Worm (Caenorhabditis elegans) whole organism, mixed stage, embryonic: Measurements from ENCODE around the gene fbxo-11.2.
"Not testable (repeated sequence)": the region's sequence is repeated elsewhere in the genome, so short reads cannot be mapped to it uniquely, and the experiment has no call there.

ENCODE experiments used
- blmp-1 ChIP-seq: fragments of 150-350 bp; optimal IDR thresholded peaks from 2 replicates; lab custom pipeline; 2014; ENCODE audit warnings: missing biosample characterization, missing genetic modification characterization
- ceh-83 ChIP-seq: fragments of 200-800 bp; sonication (Bioruptor generic); optimal IDR thresholded peaks from 2 replicates; lab custom pipeline; 2018; ENCODE audit warnings: mild to moderate bottlenecking, missing genetic modification characterization, missing compliant biosample characterization
- ces-1 ChIP-seq: fragments of 150-350 bp; optimal IDR thresholded peaks from 2 replicates; lab custom pipeline; 2014; ENCODE audit warnings: missing biosample characterization, missing genetic modification reagents, missing genetic modification characterization
- elt-3 ChIP-seq: fragments of 150-350 bp; optimal IDR thresholded peaks from 2 replicates; lab custom pipeline; 2014; ENCODE audit warnings: missing biosample characterization, missing genetic modification characterization
- mep-1 ChIP-seq: fragments of 150-350 bp; optimal IDR thresholded peaks from 2 replicates; lab custom pipeline; 2017; ENCODE audit warnings: missing biosample characterization, missing genetic modification reagents, missing genetic modification characterization, inconsistent platforms
- nhr-12 ChIP-seq: fragments of 150-350 bp; optimal IDR thresholded peaks from 2 replicates; lab custom pipeline; 2014; ENCODE audit warnings: missing biosample characterization, missing genetic modification characterization
- nhr-237 ChIP-seq: fragments of 150-350 bp; optimal IDR thresholded peaks from 2 replicates; lab custom pipeline; 2014; ENCODE audit warnings: missing biosample characterization, missing genetic modification characterization
- nhr-28 ChIP-seq: fragments of 150-350 bp; optimal IDR thresholded peaks from 2 replicates; lab custom pipeline; 2014; ENCODE audit warnings: missing biosample characterization, missing genetic modification characterization
- nhr-76 ChIP-seq: sonication (generic microtip); optimal IDR thresholded peaks from 2 replicates; lab custom pipeline; 2017; ENCODE audit warnings: missing biosample characterization, missing genetic modification characterization
- pha-4 ChIP-seq: fragments of 150-350 bp; optimal IDR thresholded peaks from 2 replicates; lab custom pipeline; 2018; ENCODE audit warnings: missing biosample characterization, missing genetic modification reagents, missing genetic modification characterization
- sem-2 ChIP-seq: fragments of 200-800 bp; sonication (Bioruptor generic); optimal IDR thresholded peaks from 2 replicates; lab custom pipeline; 2018; ENCODE audit warnings: mild to moderate bottlenecking, missing genetic modification characterization, missing compliant biosample characterization
- snpc-4 ChIP-seq: fragments of 150-350 bp; optimal IDR thresholded peaks from 2 replicates; lab custom pipeline; 2014; ENCODE audit warnings: missing biosample characterization, missing genetic modification characterization
- unc-39 ChIP-seq: fragments of 150-350 bp; optimal IDR thresholded peaks from 2 replicates; lab custom pipeline; 2014; ENCODE audit warnings: missing biosample characterization, missing genetic modification characterization
- unc-62 ChIP-seq: fragments of 150-350 bp; optimal IDR thresholded peaks from 2 replicates; lab custom pipeline; 2014; ENCODE audit warnings: missing biosample characterization, missing genetic modification reagents, missing genetic modification characterization

ce11 chrIII:1076383-1076782 is 23.3 kb upstream of the fbxo-11.2 start, which contains the start of gene uaf-1:
- TF ChIP-seq unc-39 (tag; lab: Kevin White, UChicago); nhr-237 (tag; lab: Kevin White, UChicago); nhr-76; nhr-12 (tag; lab: Kevin White, UChicago); snpc-4; blmp-1 (tag; lab: Kevin White, UChicago); elt-3; pha-4; mep-1 (tag; lab: Kevin White, UChicago); nhr-28; sem-2; ces-1 (GFP tag; lab: Kevin White, UChicago); unc-62 (GFP tag; lab: Kevin White, UChicago); ceh-83 (GFP tag; lab: Kevin White, UChicago): not testable (repeated sequence)
